Fruit fly (Drosophila melanogaster) whole organism, embryonic: ENCODE results near the gene CG13928.

Source experiments
- Aef1 ChIP-seq: fragments of 200-800 bp; sonication (Bioruptor generic); IDR thresholded peaks from 3 replicates; pipeline ENCODE4 v1.3.6; 2022; ENCODE audit warnings: missing biosample characterization, missing genetic modification characterization
- BtbVII ChIP-seq: fragments of 200-800 bp; sonication (Bioruptor generic); optimal IDR thresholded peaks from 3 replicates; lab custom pipeline; 2017; ENCODE audit warnings: missing biosample characterization, mild to moderate bottlenecking, missing genetic modification characterization
- CG10147 ChIP-seq: fragments of 200-800 bp; sonication (Bioruptor generic); optimal IDR thresholded peaks from 2 replicates; lab custom pipeline; 2019; ENCODE audit warnings: missing biosample characterization, mild to moderate bottlenecking, missing genetic modification characterization, moderate library complexity
- CG10979 ChIP-seq: fragments of 200-800 bp; sonication (Bioruptor generic); optimal IDR thresholded peaks from 2 replicates; lab custom pipeline; 2018; ENCODE audit warnings: missing biosample characterization, mild to moderate bottlenecking, missing genetic modification characterization, moderate library complexity
- CG12071 ChIP-seq: fragments of 200-800 bp; sonication (Bioruptor generic); optimal IDR thresholded peaks from 3 replicates; lab custom pipeline; 2018; ENCODE audit warnings: missing biosample characterization, mild to moderate bottlenecking, missing genetic modification characterization
- CG1233 ChIP-seq: fragments of 200-800 bp; sonication (Bioruptor generic); optimal IDR thresholded peaks from 4 replicates; lab custom pipeline; 2018; ENCODE audit warnings: missing biosample characterization, mild to moderate bottlenecking, missing genetic modification characterization
- CG12391 ChIP-seq: fragments of 200-800 bp; sonication (Bioruptor generic); optimal IDR thresholded peaks from 3 replicates; lab custom pipeline; 2018; ENCODE audit warnings: missing biosample characterization, mild to moderate bottlenecking, missing genetic modification characterization, moderate library complexity
- CG12769 ChIP-seq: fragments of 200-800 bp; sonication (Bioruptor generic); optimal IDR thresholded peaks from 2 replicates; lab custom pipeline; 2019; ENCODE audit warnings: missing biosample characterization, mild to moderate bottlenecking, missing genetic modification characterization, moderate library complexity
- CG13424 ChIP-seq: fragments of 200-800 bp; sonication (Bioruptor generic); optimal IDR thresholded peaks from 2 replicates; lab custom pipeline; 2019; ENCODE audit warnings: missing biosample characterization, mild to moderate bottlenecking, missing genetic modification characterization, moderate library complexity
- CG17328 ChIP-seq: fragments of 200-800 bp; sonication (Bioruptor generic); IDR thresholded peaks from 2 replicates; pipeline ENCODE4 v1.3.6; 2022; ENCODE audit warnings: missing biosample characterization, missing genetic modification characterization
- CG17359 ChIP-seq: fragments of 200-800 bp; sonication (Bioruptor generic); optimal IDR thresholded peaks from 3 replicates; lab custom pipeline; 2018; ENCODE audit warnings: missing biosample characterization, mild to moderate bottlenecking, missing genetic modification characterization, moderate library complexity
- CG17361 ChIP-seq: fragments of 200-800 bp; sonication (Bioruptor generic); IDR thresholded peaks from 3 replicates; pipeline ENCODE4 v1.3.6; 2022; ENCODE audit warnings: missing biosample characterization, missing genetic modification characterization
- CG17385 ChIP-seq: fragments of 200-800 bp; sonication (Bioruptor generic); optimal IDR thresholded peaks from 3 replicates; lab custom pipeline; 2018; ENCODE audit warnings: missing biosample characterization, mild to moderate bottlenecking, missing genetic modification characterization
- CG17612 ChIP-seq: fragments of 200-800 bp; sonication (Bioruptor generic); IDR thresholded peaks from 2 replicates; pipeline ENCODE4 v1.3.6; 2022; ENCODE audit warnings: missing biosample characterization, missing genetic modification characterization
- CG1832 ChIP-seq: fragments of 200-800 bp; sonication (Bioruptor generic); optimal IDR thresholded peaks from 2 replicates; lab custom pipeline; 2017; ENCODE audit warnings: missing biosample characterization, mild to moderate bottlenecking, missing genetic modification characterization, inconsistent platforms
- CG18476 ChIP-seq: fragments of 200-800 bp; sonication (Bioruptor generic); optimal IDR thresholded peaks from 2 replicates; lab custom pipeline; 2016; ENCODE audit warnings: missing biosample characterization, mild to moderate bottlenecking, missing genetic modification characterization
- CG2875 ChIP-seq: fragments of 200-800 bp; sonication (Bioruptor generic); optimal IDR thresholded peaks from 2 replicates; lab custom pipeline; 2017; ENCODE audit warnings: missing biosample characterization, mild to moderate bottlenecking, missing genetic modification characterization, missing genetic modification reagents
- CG31441 ChIP-seq: fragments of 200-800 bp; sonication (Bioruptor generic); IDR thresholded peaks from 2 replicates; pipeline ENCODE4 v1.3.6; 2022; ENCODE audit warnings: missing biosample characterization, missing genetic modification characterization
- CG3407 ChIP-seq: fragments of 200-800 bp; sonication (Bioruptor generic); optimal IDR thresholded peaks from 2 replicates; lab custom pipeline; 2018; ENCODE audit warnings: missing biosample characterization, mild to moderate bottlenecking, missing genetic modification characterization
- CG3847 ChIP-seq: fragments of 200-800 bp; sonication (Bioruptor generic); IDR thresholded peaks from 2 replicates; pipeline ENCODE4 v1.3.6; 2022; ENCODE audit warnings: missing biosample characterization, missing genetic modification characterization
- CG6272 ChIP-seq: fragments of 200-800 bp; sonication (Bioruptor generic); IDR thresholded peaks from 2 replicates; pipeline ENCODE4 v1.3.6; 2022; ENCODE audit warnings: missing biosample characterization, missing genetic modification characterization
- CG6765 ChIP-seq: fragments of 200-800 bp; sonication (Bioruptor generic); optimal IDR thresholded peaks from 3 replicates; lab custom pipeline; 2017; ENCODE audit warnings: missing biosample characterization, mild to moderate bottlenecking, missing genetic modification characterization
- CG6813 ChIP-seq: fragments of 200-800 bp; sonication (Bioruptor generic); optimal IDR thresholded peaks from 2 replicates; lab custom pipeline; 2017; ENCODE audit warnings: missing biosample characterization, missing genetic modification characterization, mild to moderate bottlenecking, moderate library complexity, missing genetic modification reagents
- CG7745 ChIP-seq: fragments of 200-800 bp; sonication (Bioruptor generic); optimal IDR thresholded peaks from 2 replicates; lab custom pipeline; 2018; ENCODE audit warnings: missing biosample characterization, mild to moderate bottlenecking, missing genetic modification characterization, moderate library complexity
- CG8089 ChIP-seq: fragments of 200-800 bp; sonication (Bioruptor generic); optimal IDR thresholded peaks from 3 replicates; lab custom pipeline; 2016; ENCODE audit warnings: missing biosample characterization, missing genetic modification characterization
- CG9727 ChIP-seq: fragments of 200-800 bp; sonication (Bioruptor generic); optimal IDR thresholded peaks from 3 replicates; lab custom pipeline; 2017; ENCODE audit warnings: missing biosample characterization, mild to moderate bottlenecking, missing genetic modification characterization
- Camta ChIP-seq: fragments of 200-800 bp; sonication (Bioruptor generic); optimal IDR thresholded peaks from 2 replicates; lab custom pipeline; 2016; ENCODE audit warnings: missing biosample characterization, missing genetic modification characterization
- D19A ChIP-seq: fragments of 200-800 bp; optimal IDR thresholded peaks from 3 replicates; lab custom pipeline; 2019; ENCODE audit warnings: missing biosample characterization, mild to moderate bottlenecking, missing genetic modification characterization, moderate library complexity
- Dbx ChIP-seq: fragments of 200-800 bp; sonication (Bioruptor generic); IDR thresholded peaks from 3 replicates; pipeline ENCODE4 v1.3.6; 2022; ENCODE audit warnings: missing biosample characterization, missing genetic modification characterization
- Ets97D ChIP-seq: fragments of 200-800 bp; sonication (Bioruptor generic); optimal IDR thresholded peaks from 3 replicates; lab custom pipeline; 2016; ENCODE audit warnings: missing biosample characterization, missing genetic modification characterization
- Jarid2 ChIP-seq: fragments of 200-800 bp; sonication (Bioruptor generic); optimal IDR thresholded peaks from 3 replicates; lab custom pipeline; 2017; ENCODE audit warnings: mild to moderate bottlenecking, missing biosample characterization, missing genetic modification reagents, missing genetic modification characterization
- Med ChIP-seq: fragments of 200-800 bp; sonication (Bioruptor generic); peaks from one replicate; lab custom pipeline; 2016; ENCODE audit warnings: missing biosample characterization, missing genetic modification characterization, mild to moderate bottlenecking, inconsistent platforms, moderate library complexity
- Nf-YA ChIP-seq: fragments of 200-800 bp; sonication (Bioruptor generic); IDR thresholded peaks from 2 replicates; pipeline ENCODE4 v1.3.6; 2022; ENCODE audit warnings: missing biosample characterization, missing genetic modification characterization
- Optix ChIP-seq: fragments of 200-800 bp; sonication (Bioruptor generic); IDR thresholded peaks from 3 replicates; pipeline ENCODE4 v1.3.6; 2022; ENCODE audit warnings: missing biosample characterization, missing genetic modification characterization
- abd-A ChIP-seq: fragments of 200-800 bp; sonication (Bioruptor generic); optimal IDR thresholded peaks from 3 replicates; lab custom pipeline; 2019; ENCODE audit warnings: missing biosample characterization, mild to moderate bottlenecking, missing genetic modification characterization, moderate library complexity
- bsh ChIP-seq, 2 experiments: fragments of 200-800 bp; sonication (Bioruptor generic); optimal IDR thresholded peaks; 2 replicates each; lab custom pipeline; 2017 to 2018; ENCODE audit warnings: mild to moderate bottlenecking in 2 of 2, missing biosample characterization in 2 of 2, missing genetic modification characterization in 2 of 2, moderate library complexity in 1 of 2
- croc ChIP-seq: fragments of 200-800 bp; sonication (Bioruptor generic); conservative IDR thresholded peaks from 3 replicates; pipeline ENCODE4 v1.3.6; 2022; ENCODE audit warnings: missing biosample characterization, missing genetic modification characterization
- danr ChIP-seq: fragments of 200-800 bp; sonication (Bioruptor generic); IDR thresholded peaks from 2 replicates; pipeline ENCODE4 v1.3.6; 2022; ENCODE audit warnings: missing biosample characterization, missing genetic modification characterization
- gce ChIP-seq: fragments of 200-800 bp; sonication (Bioruptor generic); IDR thresholded peaks from 3 replicates; pipeline ENCODE4 v1.3.6; 2022; ENCODE audit warnings: missing biosample characterization, missing genetic modification characterization
- gcm2 ChIP-seq: fragments of 200-800 bp; sonication (Bioruptor generic); optimal IDR thresholded peaks from 2 replicates; lab custom pipeline; 2016; ENCODE audit warnings: missing biosample characterization, missing genetic modification characterization
- gt ChIP-seq: fragments of 200-800 bp; sonication (Bioruptor generic); IDR thresholded peaks from 2 replicates; pipeline ENCODE4 v1.3.6; 2022; ENCODE audit warnings: missing biosample characterization, missing genetic modification characterization
- slp2 ChIP-seq: fragments of 200-800 bp; sonication (Bioruptor generic); optimal IDR thresholded peaks from 2 replicates; lab custom pipeline; 2016; ENCODE audit warnings: missing biosample characterization, missing genetic modification characterization
- so ChIP-seq: fragments of 200-800 bp; sonication (Bioruptor generic); IDR thresholded peaks from 3 replicates; pipeline ENCODE4 v1.3.6; 2022; ENCODE audit warnings: missing biosample characterization, missing genetic modification characterization
- sug ChIP-seq: fragments of 200-800 bp; optimal IDR thresholded peaks from 2 replicates; lab custom pipeline; 2019; ENCODE audit warnings: missing biosample characterization, mild to moderate bottlenecking, missing genetic modification characterization, moderate library complexity
- tna ChIP-seq: fragments of 200-800 bp; sonication (Bioruptor generic); IDR thresholded peaks from 2 replicates; pipeline ENCODE4 v1.3.6; 2022; ENCODE audit warnings: missing biosample characterization, missing genetic modification characterization; ENCODE audit not compliant: partially characterized antibody
- toy ChIP-seq: fragments of 200-800 bp; sonication (Bioruptor generic); IDR thresholded peaks from 2 replicates; pipeline ENCODE4 v1.3.6; 2022; ENCODE audit warnings: missing biosample characterization, missing genetic modification characterization
- trem ChIP-seq: fragments of 200-800 bp; optimal IDR thresholded peaks from 3 replicates; lab custom pipeline; 2019; ENCODE audit warnings: missing biosample characterization, mild to moderate bottlenecking, missing genetic modification characterization, moderate library complexity
- wek ChIP-seq: fragments of 200-800 bp; sonication (Bioruptor generic); optimal IDR thresholded peaks from 3 replicates; lab custom pipeline; 2018; ENCODE audit warnings: missing biosample characterization, mild to moderate bottlenecking, missing genetic modification characterization, moderate library complexity
- z ChIP-seq: fragments of 200-800 bp; sonication (Bioruptor generic); IDR thresholded peaks from 3 replicates; pipeline ENCODE4 v1.3.6; 2022; ENCODE audit warnings: missing biosample characterization, missing genetic modification characterization
- zen2 ChIP-seq: fragments of 200-800 bp; sonication (Bioruptor generic); IDR thresholded peaks from 3 replicates; pipeline ENCODE4 v1.3.6; 2022; ENCODE audit warnings: missing biosample characterization, missing genetic modification characterization; ENCODE audit not compliant: partially characterized antibody

Gene CG13928

DNA sequence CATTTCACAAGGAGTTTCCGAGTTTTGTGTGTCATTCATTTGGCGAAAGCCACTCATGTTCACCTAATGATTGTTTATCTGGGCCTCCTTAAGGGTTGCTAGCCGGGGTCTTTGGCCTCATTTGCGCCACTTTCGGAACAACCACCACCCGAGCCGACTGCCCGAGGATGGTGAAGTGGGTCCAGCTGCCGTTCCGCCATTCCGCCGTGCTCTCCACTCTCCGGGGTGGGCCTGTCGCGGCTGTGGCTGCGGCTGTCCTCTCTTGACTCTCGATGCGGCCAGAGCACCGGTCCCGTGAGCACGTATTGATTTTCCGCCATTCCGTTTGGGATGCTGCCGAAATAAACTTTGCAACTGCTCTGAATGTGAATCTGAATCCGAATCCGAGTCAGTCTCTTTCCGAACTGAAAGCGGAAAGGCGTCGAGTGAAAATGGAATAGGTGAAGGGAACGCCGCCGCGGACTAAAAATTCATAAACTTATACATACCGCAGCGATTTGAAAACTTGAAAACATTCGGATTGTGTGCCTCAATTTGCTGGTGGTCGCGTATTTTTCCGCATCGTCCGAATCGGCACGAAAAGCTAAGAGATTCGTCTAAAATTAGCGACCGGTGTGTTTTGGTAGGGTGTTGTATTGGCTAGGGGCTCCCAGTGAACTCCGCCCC is 20.6 kb upstream of the CG13928 start, which contains the start of gene CG13920 (continued):
- TF ChIP-seq CG18476 (GFP tag; lab: Kevin White, UChicago) (no peak), CG17385 (GFP tag; lab: Kevin White, UChicago) (no peak), Med (peak; percentile 59), croc (GFP tag; lab: Robert Waterston, UW) (no peak), Camta (GFP tag; lab: Kevin White, UChicago) (no peak), CG6272 (GFP tag; lab: Robert Waterston, UW) (no peak), Aef1 (no peak), Ets97D (GFP tag; lab: Kevin White, UChicago) (no peak), so (GFP tag; lab: Robert Waterston, UW) (no peak), Dbx (GFP tag; lab: Robert Waterston, UW) (0 out of 3 replicates have a peak, but pooled peaks have one; percentile 34), CG3847 (GFP tag; lab: Robert Waterston, UW) (no peak), BtbVII (no peak), trem (tag; lab: Kevin White, UChicago) (no peak), wek (GFP tag; lab: Kevin White, UChicago) (no peak), CG10979 (tag; lab: Kevin White, UChicago) (no peak), D19A (tag; lab: Kevin White, UChicago) (no peak), CG10147 (GFP tag; lab: Kevin White, UChicago) (no peak), zen2 (GFP tag; lab: Robert Waterston, UW) (no peak), abd-A (tag; lab: Kevin White, UChicago) (no peak), CG17328 (GFP tag; lab: Robert Waterston, UW) (no peak), gcm2 (no peak), sug (tag; lab: Kevin White, UChicago) (peak; percentile 59), CG17361 (GFP tag; lab: Robert Waterston, UW) (no peak), CG1832 (GFP tag; lab: Kevin White, UChicago) (no peak), Nf-YA (GFP tag; lab: Robert Waterston, UW) (no peak), CG31441 (GFP tag; lab: Robert Waterston, UW) (no peak), CG9727 (GFP tag; lab: Kevin White, UChicago) (no peak), toy (GFP tag; lab: Robert Waterston, UW) (no peak), CG3407 (GFP tag; lab: Kevin White, UChicago) (no peak), CG8089 (GFP tag; lab: Kevin White, UChicago) (no peak), CG12769 (peak; percentile 25), CG17612 (GFP tag; lab: Robert Waterston, UW) (no peak), CG6813 (GFP tag; lab: Kevin White, UChicago) (no peak), z (0 out of 3 replicates have a peak, but pooled peaks have one; percentile 46), CG7745 (tag; lab: Kevin White, UChicago) (no peak), CG1233 (no peak), bsh (GFP tag; optimal IDR thresholded peaks at IDR 0.05; lab: Kevin White, UChicago) (no peak), CG13424 (tag; lab: Kevin White, UChicago) (no peak), tna (GFP tag; lab: Robert Waterston, UW) (no peak), CG6765 (no peak), gt (GFP tag; lab: Robert Waterston, UW) (no peak), CG12071 (GFP tag; lab: Kevin White, UChicago) (no peak), CG17359 (tag; lab: Kevin White, UChicago) (no peak), gce (GFP tag; lab: Robert Waterston, UW) (no peak), CG12391 (tag; lab: Kevin White, UChicago) (no peak), CG2875 (GFP tag; lab: Kevin White, UChicago) (no peak), Optix (GFP tag; lab: Robert Waterston, UW) (no peak), slp2 (GFP tag; lab: Kevin White, UChicago) (no peak), Jarid2 (GFP tag; lab: Kevin White, UChicago) (peak; percentile 34), danr (GFP tag; lab: Robert Waterston, UW) (no peak)
